Fruit fly (Drosophila melanogaster) whole organism, embryonic: ENCODE measurements around the gene crm.

Experiments
- Ada2b ChIP-seq: fragments of 200-800 bp; sonication (Bioruptor generic); IDR thresholded peaks from 2 replicates; pipeline ENCODE4 v1.3.6; 2022; ENCODE audit warnings: missing biosample characterization, missing genetic modification characterization
- Asciz ChIP-seq: fragments of 200-800 bp; sonication (Bioruptor generic); optimal IDR thresholded peaks from 2 replicates; lab custom pipeline; 2017; ENCODE audit warnings: missing biosample characterization, mild to moderate bottlenecking, missing genetic modification characterization, missing genetic modification reagents
- Awh ChIP-seq: fragments of 200-800 bp; sonication (Bioruptor generic); IDR thresholded peaks from 2 replicates; pipeline ENCODE4, ENCODE4 v1.3.6; 2022; ENCODE audit warnings: missing biosample characterization, missing genetic modification characterization
- Blimp-1 ChIP-seq: fragments of 200-800 bp; sonication (Bioruptor generic); optimal IDR thresholded peaks from 3 replicates; lab custom pipeline; 2018; ENCODE audit warnings: missing biosample characterization, missing genetic modification characterization, mild to moderate bottlenecking, moderate library complexity, missing genetic modification reagents
- CG10209 ChIP-seq: fragments of 200-800 bp; sonication (Bioruptor generic); optimal IDR thresholded peaks from 3 replicates; lab custom pipeline; 2017; ENCODE audit warnings: missing biosample characterization, mild to moderate bottlenecking, missing genetic modification characterization, missing genetic modification reagents
- CG10462 ChIP-seq: fragments of 200-800 bp; sonication (Bioruptor generic); optimal IDR thresholded peaks from 2 replicates; lab custom pipeline; 2016; ENCODE audit warnings: missing biosample characterization, missing genetic modification characterization
- CG10654 ChIP-seq: fragments of 200-800 bp; sonication (Bioruptor generic); optimal IDR thresholded peaks from 2 replicates; lab custom pipeline; 2016; ENCODE audit warnings: missing biosample characterization, missing genetic modification characterization
- CG11723 ChIP-seq: fragments of 200-800 bp; sonication (Bioruptor generic); optimal IDR thresholded peaks from 2 replicates; lab custom pipeline; 2017; ENCODE audit warnings: missing biosample characterization, mild to moderate bottlenecking, missing genetic modification characterization
- CG12744 ChIP-seq: fragments of 200-800 bp; sonication (Bioruptor generic); optimal IDR thresholded peaks from 2 replicates; lab custom pipeline; 2016; ENCODE audit warnings: missing biosample characterization, missing genetic modification characterization
- CG13624 ChIP-seq: fragments of 200-800 bp; sonication (Bioruptor generic); optimal IDR thresholded peaks from 2 replicates; lab custom pipeline; 2016; ENCODE audit warnings: missing biosample characterization, missing genetic modification characterization
- CG14050 ChIP-seq: fragments of 200-800 bp; sonication (Bioruptor generic); IDR thresholded peaks from 3 replicates; pipeline ENCODE4 v1.3.6; 2022; ENCODE audit warnings: missing biosample characterization, missing genetic modification characterization
- CG15011 ChIP-seq: fragments of 200-800 bp; sonication (Bioruptor generic); optimal IDR thresholded peaks from 3 replicates; lab custom pipeline; 2018; ENCODE audit warnings: missing biosample characterization, mild to moderate bottlenecking, missing genetic modification characterization
- CG16815 ChIP-seq: fragments of 200-800 bp; sonication (Bioruptor generic); optimal IDR thresholded peaks from 3 replicates; lab custom pipeline; 2017; ENCODE audit warnings: missing biosample characterization, mild to moderate bottlenecking, missing genetic modification characterization
- CG5953 ChIP-seq: fragments of 200-800 bp; sonication (Bioruptor generic); IDR thresholded peaks from 2 replicates; pipeline ENCODE4 v1.3.6; 2022; ENCODE audit warnings: missing biosample characterization, missing genetic modification characterization
- CG8089 ChIP-seq: fragments of 200-800 bp; sonication (Bioruptor generic); optimal IDR thresholded peaks from 3 replicates; lab custom pipeline; 2016; ENCODE audit warnings: missing biosample characterization, missing genetic modification characterization
- CG8290 ChIP-seq, 3 experiments: fragments of 200-800 bp; sonication (Bioruptor generic); optimal IDR thresholded peaks; 2 replicates each; lab custom pipeline; 2016 to 2019; ENCODE audit warnings: missing biosample characterization in 3 of 3, missing genetic modification characterization in 3 of 3, mild to moderate bottlenecking in 2 of 3, moderate library complexity in 1 of 3
- CG8359 ChIP-seq: fragments of 200-800 bp; sonication (Bioruptor generic); optimal IDR thresholded peaks from 2 replicates; lab custom pipeline; 2017; ENCODE audit warnings: missing biosample characterization, mild to moderate bottlenecking, missing genetic modification characterization, borderline replicate concordance
- CG8388 ChIP-seq: fragments of 200-800 bp; sonication (Bioruptor generic); optimal IDR thresholded peaks from 2 replicates; lab custom pipeline; 2019; ENCODE audit warnings: missing biosample characterization, mild to moderate bottlenecking, missing genetic modification characterization, moderate library complexity
- CG9437 ChIP-seq: fragments of 200-800 bp; sonication (Bioruptor generic); optimal IDR thresholded peaks from 2 replicates; lab custom pipeline; 2018; ENCODE audit warnings: missing biosample characterization, mild to moderate bottlenecking, missing genetic modification characterization
- CTCF ChIP-seq: fragments of 200-800 bp; sonication (Bioruptor generic); optimal IDR thresholded peaks from 2 replicates; lab custom pipeline; 2017; ENCODE audit warnings: missing biosample characterization, mild to moderate bottlenecking, missing genetic modification characterization, moderate library complexity
- CoRest ChIP-seq: fragments of 200-800 bp; sonication (Bioruptor generic); optimal IDR thresholded peaks from 3 replicates; lab custom pipeline; 2018; ENCODE audit warnings: missing biosample characterization, mild to moderate bottlenecking, missing genetic modification characterization, moderate library complexity
- E2f1 ChIP-seq: fragments of 200-800 bp; sonication (Bioruptor generic); IDR thresholded peaks from 2 replicates; pipeline ENCODE4 v1.3.6; 2022; ENCODE audit warnings: missing biosample characterization, missing genetic modification characterization
- Elba2 ChIP-seq: fragments of 200-800 bp; sonication (Bioruptor generic); optimal IDR thresholded peaks from 3 replicates; lab custom pipeline; 2016; ENCODE audit warnings: missing biosample characterization, missing genetic modification characterization
- H15 ChIP-seq: fragments of 200-800 bp; sonication (Bioruptor generic); IDR thresholded peaks from 3 replicates; pipeline ENCODE4 v1.3.6; 2022; ENCODE audit warnings: missing biosample characterization, missing genetic modification characterization
- Hsf ChIP-seq: fragments of 200-800 bp; sonication (Bioruptor generic); optimal IDR thresholded peaks from 3 replicates; lab custom pipeline; 2016; ENCODE audit warnings: missing biosample characterization, missing genetic modification characterization
- Max ChIP-seq: fragments of 200-800 bp; sonication (Bioruptor generic); optimal IDR thresholded peaks from 2 replicates; lab custom pipeline; 2016; ENCODE audit warnings: missing biosample characterization, mild to moderate bottlenecking, missing genetic modification characterization
- Mrtf ChIP-seq: fragments of 200-800 bp; sonication (Bioruptor generic); IDR thresholded peaks from 3 replicates; pipeline ENCODE4 v1.3.6; 2022; ENCODE audit warnings: missing biosample characterization, missing genetic modification characterization
- NC2α ChIP-seq: fragments of 200-800 bp; sonication (Bioruptor generic); optimal IDR thresholded peaks from 2 replicates; lab custom pipeline; 2016; ENCODE audit warnings: missing biosample characterization, missing genetic modification characterization
- YL-1 ChIP-seq: fragments of 200-800 bp; sonication (Bioruptor generic); optimal IDR thresholded peaks from 3 replicates; lab custom pipeline; 2017; ENCODE audit warnings: missing biosample characterization, mild to moderate bottlenecking, missing genetic modification characterization
- ac ChIP-seq: fragments of 200-800 bp; sonication (Bioruptor generic); optimal IDR thresholded peaks from 3 replicates; lab custom pipeline; 2017; ENCODE audit warnings: missing biosample characterization, mild to moderate bottlenecking, missing genetic modification characterization
- aop ChIP-seq: fragments of 200-800 bp; sonication (Bioruptor generic); IDR thresholded peaks from 2 replicates; pipeline ENCODE4 v1.3.6; 2022; ENCODE audit warnings: missing biosample characterization, missing genetic modification characterization
- ato ChIP-seq: fragments of 200-800 bp; sonication (Bioruptor generic); IDR thresholded peaks from 2 replicates; pipeline ENCODE4 v1.3.6; 2022; ENCODE audit warnings: missing biosample characterization, missing genetic modification characterization; ENCODE audit not compliant: partially characterized antibody
- cad ChIP-seq: fragments of >200 bp; optimal IDR thresholded peaks from 2 replicates; lab custom pipeline; 2017; ENCODE audit warnings: missing biosample characterization, missing genetic modification characterization
- dysf ChIP-seq: fragments of 200-800 bp; sonication (Bioruptor generic); IDR thresholded peaks from 3 replicates; pipeline ENCODE4 v1.3.6; 2022; ENCODE audit warnings: missing biosample characterization, missing genetic modification characterization
- emc ChIP-seq: fragments of 200-800 bp; sonication (Bioruptor generic); optimal IDR thresholded peaks from 2 replicates; lab custom pipeline; 2016; ENCODE audit warnings: missing biosample characterization, missing genetic modification characterization
- exex ChIP-seq: fragments of 200-800 bp; sonication (Bioruptor generic); optimal IDR thresholded peaks from 4 replicates; lab custom pipeline; 2018; ENCODE audit warnings: missing biosample characterization, mild to moderate bottlenecking, missing genetic modification characterization, moderate library complexity
- gcm ChIP-seq: fragments of 200-800 bp; sonication (Bioruptor generic); optimal IDR thresholded peaks from 2 replicates; lab custom pipeline; 2019; ENCODE audit warnings: missing biosample characterization, mild to moderate bottlenecking, missing genetic modification characterization, moderate library complexity
- gcm2 ChIP-seq: fragments of 200-800 bp; sonication (Bioruptor generic); optimal IDR thresholded peaks from 2 replicates; lab custom pipeline; 2016; ENCODE audit warnings: missing biosample characterization, missing genetic modification characterization
- lab ChIP-seq: fragments of 200-800 bp; sonication (Bioruptor generic); optimal IDR thresholded peaks from 3 replicates; lab custom pipeline; 2017; ENCODE audit warnings: missing biosample characterization, missing genetic modification characterization, mild to moderate bottlenecking, moderate library complexity, missing genetic modification reagents
- luna ChIP-seq: fragments of 200-800 bp; sonication (Bioruptor generic); optimal IDR thresholded peaks from 2 replicates; lab custom pipeline; 2016; ENCODE audit warnings: missing biosample characterization, missing genetic modification characterization
- maf-S ChIP-seq: fragments of 200-800 bp; sonication (Bioruptor generic); optimal IDR thresholded peaks from 2 replicates; lab custom pipeline; 2016; ENCODE audit warnings: missing biosample characterization, missing genetic modification characterization
- p53 ChIP-seq: fragments of 200-800 bp; sonication (Bioruptor generic); optimal IDR thresholded peaks from 2 replicates; lab custom pipeline; 2016; ENCODE audit warnings: missing biosample characterization, missing genetic modification characterization
- phol ChIP-seq: fragments of 200-800 bp; sonication (Bioruptor generic); optimal IDR thresholded peaks from 3 replicates; lab custom pipeline; 2018; ENCODE audit warnings: missing biosample characterization, mild to moderate bottlenecking, missing genetic modification characterization, moderate library complexity
- pnt ChIP-seq: fragments of 200-800 bp; sonication (Bioruptor generic); optimal IDR thresholded peaks from 3 replicates; lab custom pipeline; 2016; ENCODE audit warnings: missing biosample characterization, missing genetic modification characterization
- sima ChIP-seq: fragments of 200-800 bp; sonication (Bioruptor generic); optimal IDR thresholded peaks from 2 replicates; lab custom pipeline; 2016; ENCODE audit warnings: missing biosample characterization, missing genetic modification characterization
- tgo ChIP-seq: fragments of 200-800 bp; sonication (Bioruptor generic); IDR thresholded peaks from 3 replicates; pipeline ENCODE4 v1.3.6; 2022; ENCODE audit warnings: missing biosample characterization, missing genetic modification characterization
- tin ChIP-seq: fragments of 200-800 bp; sonication (Bioruptor generic); optimal IDR thresholded peaks from 3 replicates; lab custom pipeline; 2016; ENCODE audit warnings: missing biosample characterization, missing genetic modification characterization
- tll ChIP-seq, 2 experiments: fragments of 200-800 bp in 1 of 2; fragments of >200 bp in 1 of 2; sonication (Bioruptor generic) in 1 of 2; optimal IDR thresholded peaks; 2 replicates each; lab custom pipeline; 2017 to 2019; ENCODE audit warnings: missing biosample characterization in 2 of 2, missing genetic modification characterization in 2 of 2, mild to moderate bottlenecking in 1 of 2, moderate library complexity in 1 of 2
- toy ChIP-seq: fragments of 200-800 bp; sonication (Bioruptor generic); IDR thresholded peaks from 2 replicates; pipeline ENCODE4 v1.3.6; 2022; ENCODE audit warnings: missing biosample characterization, missing genetic modification characterization
- twi ChIP-seq: fragments of 200-800 bp; optimal IDR thresholded peaks from 2 replicates; lab custom pipeline; 2019; ENCODE audit warnings: missing biosample characterization, mild to moderate bottlenecking, missing genetic modification characterization, moderate library complexity
- yki ChIP-seq: fragments of >200 bp; optimal IDR thresholded peaks from 3 replicates; lab custom pipeline; 2018

crm gene

DNA sequence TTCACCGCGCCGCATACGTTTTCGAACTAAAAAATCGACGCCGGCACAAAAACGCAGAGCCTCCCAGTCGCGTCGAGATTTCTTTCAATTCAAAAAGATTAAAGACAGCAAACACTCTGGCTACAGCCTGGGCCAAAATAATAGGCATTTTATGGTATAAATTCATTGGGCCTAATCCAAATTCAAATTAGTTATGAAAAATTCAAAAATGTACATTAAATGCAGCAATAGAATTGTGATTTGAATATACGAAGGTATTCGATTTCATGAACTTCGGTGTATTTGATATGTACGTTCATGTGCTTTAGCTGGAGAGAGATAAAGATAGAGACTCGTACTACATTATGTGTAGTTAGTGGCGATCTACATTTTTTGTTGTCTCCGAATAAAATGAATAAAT lies 5.5 kb upstream of the crm start, which contains the start of gene Syx4 (continued):
- TF ChIP-seq aop (GFP tag; lab: Robert Waterston, UW) (0 out of 2 replicates have a peak, but pooled peaks have one; percentile 48), Hsf (GFP tag; lab: Kevin White, UChicago) (peak; percentile 87), Mrtf (GFP tag; lab: Robert Waterston, UW) (peak; percentile 86), CG8089 (peak; percentile 80), CG11723 (peak; percentile 77), CG15011 (GFP tag; lab: Kevin White, UChicago) (peak; percentile 87), CG8388 (peak; percentile 87), Blimp-1 (GFP tag; lab: Kevin White, UChicago) (peak; percentile 84), cad (GFP tag; lab: Kevin White, UChicago) (no peak), gcm (peak; percentile 85), dysf (GFP tag; lab: Robert Waterston, UW) (peak; percentile 92), yki (lab: Kevin White, UChicago) (no peak), CG9437 (GFP tag; lab: Kevin White, UChicago) (peak; percentile 77), CTCF (peak; percentile 49), twi (tag; lab: Kevin White, UChicago) (peak; percentile 50), lab (GFP tag; lab: Kevin White, UChicago) (peak; percentile 97), Asciz (GFP tag; lab: Kevin White, UChicago) (peak; percentile 90), CG12744 (GFP tag; lab: Kevin White, UChicago) (peak; percentile 87), ato (GFP tag; lab: Robert Waterston, UW) (no peak), CG8359 (GFP tag; lab: Kevin White, UChicago) (peak; percentile 52), pnt (peak; percentile 71), CG14050 (peak; percentile 86), gcm2 (GFP tag; lab: Kevin White, UChicago) (peak; percentile 80), E2f1 (GFP tag; lab: Robert Waterston, UW) (peak; percentile 89), CG5953 (GFP tag; lab: Robert Waterston, UW) (peak; percentile 92), p53 (GFP tag; lab: Kevin White, UChicago) (peak; percentile 62), Awh (GFP tag; lab: Robert Waterston, UW) (peak; percentile 89), CoRest (tag; lab: Kevin White, UChicago) (peak; percentile 90), Elba2 (no peak), Max (GFP tag; lab: Kevin White, UChicago) (peak; percentile 87), luna (GFP tag; lab: Kevin White, UChicago) (peak; percentile 84), NC2α (GFP tag; lab: Kevin White, UChicago) (peak; percentile 50), phol (tag; lab: Kevin White, UChicago) (peak; percentile 84), H15 (peak; percentile 77), tgo (GFP tag; lab: Robert Waterston, UW) (peak; percentile 87), CG13624 (GFP tag; lab: Kevin White, UChicago) (peak; percentile 83), toy (GFP tag; lab: Robert Waterston, UW) (peak; percentile 73), emc (GFP tag; lab: Kevin White, UChicago) (peak; percentile 79), tin (GFP tag; lab: Kevin White, UChicago) (peak; percentile 77), CG10209 (GFP tag; lab: Kevin White, UChicago) (peak; percentile 90), tll (GFP tag; optimal IDR thresholded peaks at IDR 0.05; lab: Kevin White, UChicago) (no peak), sima (GFP tag; lab: Kevin White, UChicago) (peak; percentile 76), CG16815 (GFP tag; lab: Kevin White, UChicago) (peak; percentile 77), CG10654 (GFP tag; lab: Kevin White, UChicago) (peak; percentile 83), CG10462 (GFP tag; lab: Kevin White, UChicago) (peak; percentile 56), maf-S (peak; percentile 84), CG8290 (GFP tag; optimal IDR thresholded peaks at IDR 0.05; lab: Kevin White, UChicago) (peak; percentile 3), CG8290 (tag; optimal IDR thresholded peaks at IDR 0.05; lab: Kevin White, UChicago) (peak in 1 of 2 experiments; percentile 98), exex (tag; lab: Kevin White, UChicago) (peak; percentile 70), ac (GFP tag; lab: Kevin White, UChicago) (no peak), Ada2b (GFP tag; lab: Robert Waterston, UW) (peak; percentile 88), YL-1 (GFP tag; lab: Kevin White, UChicago) (peak; percentile 12)
